Fruit fly (Drosophila melanogaster) whole organism, embryonic: ENCODE results near the gene TyrRS.
A peak's percentile ranks its signal among the peaks of the same experiment; 100 is the strongest.

Source experiments
- ATbp ChIP-seq: fragments of 200-800 bp; sonication (Bioruptor generic); optimal IDR thresholded peaks from 2 replicates; lab custom pipeline; 2017; ENCODE audit warnings: missing biosample characterization, mild to moderate bottlenecking, missing genetic modification characterization, missing genetic modification reagents
- Awh ChIP-seq: fragments of 200-800 bp; sonication (Bioruptor generic); IDR thresholded peaks from 2 replicates; pipeline ENCODE4, ENCODE4 v1.3.6; 2022; ENCODE audit warnings: missing biosample characterization, missing genetic modification characterization
- BEAF-32 ChIP-seq: fragments of 200-800 bp; sonication (Bioruptor generic); optimal IDR thresholded peaks from 3 replicates; lab custom pipeline; 2017; ENCODE audit warnings: missing biosample characterization, missing genetic modification characterization, mild to moderate bottlenecking, moderate library complexity, missing genetic modification reagents
- Blimp-1 ChIP-seq: fragments of 200-800 bp; sonication (Bioruptor generic); optimal IDR thresholded peaks from 3 replicates; lab custom pipeline; 2018; ENCODE audit warnings: missing biosample characterization, missing genetic modification characterization, mild to moderate bottlenecking, moderate library complexity, missing genetic modification reagents
- CG10267 ChIP-seq: fragments of 200-800 bp; sonication (Bioruptor generic); optimal IDR thresholded peaks from 2 replicates; lab custom pipeline; 2018; ENCODE audit warnings: missing biosample characterization, mild to moderate bottlenecking, missing genetic modification characterization, moderate library complexity
- CG11504 ChIP-seq: fragments of 200-800 bp; sonication (Bioruptor generic); optimal IDR thresholded peaks from 3 replicates; lab custom pipeline; 2019; ENCODE audit warnings: missing biosample characterization, mild to moderate bottlenecking, missing genetic modification characterization, moderate library complexity
- CG12659 ChIP-seq: fragments of 200-800 bp; sonication (Bioruptor generic); optimal IDR thresholded peaks from 3 replicates; lab custom pipeline; 2017; ENCODE audit warnings: mild to moderate bottlenecking, missing biosample characterization, missing genetic modification reagents, missing genetic modification characterization
- CG13424 ChIP-seq: fragments of 200-800 bp; sonication (Bioruptor generic); optimal IDR thresholded peaks from 2 replicates; lab custom pipeline; 2019; ENCODE audit warnings: missing biosample characterization, mild to moderate bottlenecking, missing genetic modification characterization, moderate library complexity
- CG1529 ChIP-seq: fragments of 200-800 bp; sonication (Bioruptor generic); optimal IDR thresholded peaks from 3 replicates; lab custom pipeline; 2018; ENCODE audit warnings: missing biosample characterization, missing genetic modification characterization
- CG1603 ChIP-seq: fragments of 200-800 bp; sonication (Bioruptor generic); optimal IDR thresholded peaks from 2 replicates; lab custom pipeline; 2019; ENCODE audit warnings: missing biosample characterization, mild to moderate bottlenecking, missing genetic modification characterization, moderate library complexity
- CG18011 ChIP-seq: fragments of 200-800 bp; sonication (Bioruptor generic); optimal IDR thresholded peaks from 2 replicates; lab custom pipeline; 2017; ENCODE audit warnings: missing biosample characterization, missing genetic modification characterization, mild to moderate bottlenecking, moderate library complexity, missing genotype
- CG18262 ChIP-seq: fragments of 200-800 bp; optimal IDR thresholded peaks from 3 replicates; lab custom pipeline; 2019; ENCODE audit warnings: missing biosample characterization, mild to moderate bottlenecking, missing genetic modification characterization, moderate library complexity
- CG2678 ChIP-seq: fragments of 200-800 bp; sonication (Bioruptor generic); optimal IDR thresholded peaks from 3 replicates; lab custom pipeline; 2019; ENCODE audit warnings: missing biosample characterization, mild to moderate bottlenecking, missing genetic modification characterization, moderate library complexity
- CG4424 ChIP-seq: fragments of 200-800 bp; sonication (Bioruptor generic); optimal IDR thresholded peaks from 3 replicates; lab custom pipeline; 2016; ENCODE audit warnings: missing biosample characterization, missing genetic modification characterization
- CG4730 ChIP-seq: fragments of 200-800 bp; sonication (Bioruptor generic); IDR thresholded peaks from 2 replicates; pipeline ENCODE4 v1.3.6; 2022; ENCODE audit warnings: missing biosample characterization, missing genetic modification characterization
- CG4820 ChIP-seq: fragments of 200-800 bp; sonication (Bioruptor generic); optimal IDR thresholded peaks from 3 replicates; lab custom pipeline; 2016; ENCODE audit warnings: missing biosample characterization, missing genetic modification characterization
- CG6791 ChIP-seq: fragments of 200-800 bp; sonication (Bioruptor generic); IDR thresholded peaks from 3 replicates; pipeline ENCODE4 v1.3.6; 2022; ENCODE audit warnings: missing biosample characterization, missing genetic modification characterization; ENCODE audit not compliant: partially characterized antibody
- CG7839 ChIP-seq: fragments of 200-800 bp; sonication (Bioruptor generic); optimal IDR thresholded peaks from 3 replicates; lab custom pipeline; 2018; ENCODE audit warnings: missing biosample characterization, mild to moderate bottlenecking, missing genetic modification characterization, moderate library complexity
- CG8944 ChIP-seq: fragments of 200-800 bp; sonication (Bioruptor generic); optimal IDR thresholded peaks from 3 replicates; lab custom pipeline; 2016; ENCODE audit warnings: missing biosample characterization, missing genetic modification characterization
- CG9437 ChIP-seq: fragments of 200-800 bp; sonication (Bioruptor generic); optimal IDR thresholded peaks from 2 replicates; lab custom pipeline; 2018; ENCODE audit warnings: missing biosample characterization, mild to moderate bottlenecking, missing genetic modification characterization
- Camta ChIP-seq: fragments of 200-800 bp; sonication (Bioruptor generic); optimal IDR thresholded peaks from 2 replicates; lab custom pipeline; 2016; ENCODE audit warnings: missing biosample characterization, missing genetic modification characterization
- Dad ChIP-seq: fragments of 200-800 bp; sonication (Bioruptor generic); optimal IDR thresholded peaks from 3 replicates; lab custom pipeline; 2016; ENCODE audit warnings: missing biosample characterization, missing genetic modification characterization
- Dll ChIP-seq: fragments of 200-800 bp; sonication (Bioruptor generic); IDR thresholded peaks from 4 replicates; pipeline ENCODE4 v1.3.6; 2022; ENCODE audit warnings: missing biosample characterization, missing genetic modification characterization; ENCODE audit not compliant: partially characterized antibody
- E2f2 ChIP-seq: fragments of 200-800 bp; sonication (Bioruptor generic); IDR thresholded peaks from 2 replicates; pipeline ENCODE4 v1.3.6; 2022; ENCODE audit warnings: missing biosample characterization, missing genetic modification characterization
- Gug ChIP-seq: fragments of 200-800 bp; sonication (Bioruptor generic); IDR thresholded peaks from 4 replicates; pipeline ENCODE4 v1.3.6; 2022; ENCODE audit warnings: missing biosample characterization, missing genetic modification characterization
- H15 ChIP-seq: fragments of 200-800 bp; sonication (Bioruptor generic); IDR thresholded peaks from 3 replicates; pipeline ENCODE4 v1.3.6; 2022; ENCODE audit warnings: missing biosample characterization, missing genetic modification characterization
- HHEX ChIP-seq: fragments of 200-800 bp; sonication (Bioruptor generic); optimal IDR thresholded peaks from 3 replicates; lab custom pipeline; 2017; ENCODE audit warnings: missing biosample characterization, mild to moderate bottlenecking, missing genetic modification characterization, missing genetic modification reagents
- HLHmδ ChIP-seq: fragments of 200-800 bp; sonication (Bioruptor generic); optimal IDR thresholded peaks from 2 replicates; lab custom pipeline; 2018; ENCODE audit warnings: missing biosample characterization, mild to moderate bottlenecking, missing genetic modification characterization, moderate library complexity
- Med ChIP-seq: fragments of 200-800 bp; sonication (Bioruptor generic); peaks from one replicate; lab custom pipeline; 2016; ENCODE audit warnings: missing biosample characterization, missing genetic modification characterization, mild to moderate bottlenecking, inconsistent platforms, moderate library complexity
- Mrtf ChIP-seq: fragments of 200-800 bp; sonication (Bioruptor generic); IDR thresholded peaks from 3 replicates; pipeline ENCODE4 v1.3.6; 2022; ENCODE audit warnings: missing biosample characterization, missing genetic modification characterization
- Scr ChIP-seq: fragments of 200-800 bp; sonication (Bioruptor generic); IDR thresholded peaks from 2 replicates; pipeline ENCODE4 v1.3.6; 2022; ENCODE audit warnings: missing biosample characterization, missing genetic modification characterization; ENCODE audit not compliant: partially characterized antibody
- bbx ChIP-seq: fragments of 200-800 bp; sonication (Bioruptor generic); IDR thresholded peaks from 2 replicates; pipeline ENCODE4 v1.3.6; 2022; ENCODE audit warnings: missing biosample characterization, missing genetic modification characterization; ENCODE audit not compliant: partially characterized antibody
- cato ChIP-seq: fragments of 200-800 bp; sonication (Bioruptor generic); optimal IDR thresholded peaks from 2 replicates; lab custom pipeline; 2016; ENCODE audit warnings: missing biosample characterization, missing genetic modification characterization, borderline replicate concordance
- danr ChIP-seq: fragments of 200-800 bp; sonication (Bioruptor generic); IDR thresholded peaks from 2 replicates; pipeline ENCODE4 v1.3.6; 2022; ENCODE audit warnings: missing biosample characterization, missing genetic modification characterization
- dmrt99B ChIP-seq: fragments of 200-800 bp; sonication (Bioruptor generic); optimal IDR thresholded peaks from 2 replicates; lab custom pipeline; 2018; ENCODE audit warnings: missing biosample characterization, mild to moderate bottlenecking, missing genetic modification characterization, moderate library complexity
- dpn ChIP-seq, 2 experiments: fragments of 200-800 bp; sonication (Bioruptor generic); optimal IDR thresholded peaks; 3 replicates each; lab custom pipeline; 2016; ENCODE audit warnings: missing biosample characterization in 2 of 2, missing genetic modification characterization in 2 of 2
- fru ChIP-seq: fragments of >200 bp; optimal IDR thresholded peaks from 2 replicates; lab custom pipeline; 2017
- grau ChIP-seq: fragments of 200-800 bp; optimal IDR thresholded peaks from 3 replicates; lab custom pipeline; 2019; ENCODE audit warnings: missing biosample characterization, mild to moderate bottlenecking, missing genetic modification characterization, moderate library complexity
- mirr ChIP-seq: fragments of 200-800 bp; sonication (Bioruptor generic); optimal IDR thresholded peaks from 3 replicates; lab custom pipeline; 2018; ENCODE audit warnings: missing biosample characterization, mild to moderate bottlenecking, missing genetic modification characterization
- peb ChIP-seq: fragments of 200-800 bp; sonication (Bioruptor generic); IDR thresholded peaks from 2 replicates; pipeline ENCODE4 v1.3.6; 2022; ENCODE audit warnings: missing biosample characterization, missing genetic modification characterization
- pho ChIP-seq: fragments of 200-800 bp; sonication (Bioruptor generic); optimal IDR thresholded peaks from 2 replicates; lab custom pipeline; 2016; ENCODE audit warnings: missing biosample characterization, missing genetic modification characterization
- sc ChIP-seq, 3 experiments: fragments of >200 bp in 2 of 3; fragments of 200-800 bp in 1 of 3; sonication (Bioruptor generic) in 1 of 3; optimal IDR thresholded peaks; 2 replicates in 2 of 3; 3 replicates in 1 of 3; lab custom pipeline; 2017; ENCODE audit warnings: mild to moderate bottlenecking in 1 of 3, missing biosample characterization in 1 of 3, missing genetic modification characterization in 1 of 3, missing genetic modification reagents in 1 of 3
- sna ChIP-seq: fragments of 200-800 bp; sonication (Bioruptor generic); IDR thresholded peaks from 2 replicates; pipeline ENCODE4 v1.3.6; 2022; ENCODE audit warnings: missing biosample characterization, missing genetic modification characterization; ENCODE audit not compliant: partially characterized antibody
- ssp ChIP-seq: fragments of 200-800 bp; sonication (Bioruptor generic); IDR thresholded peaks from 2 replicates; pipeline ENCODE4 v1.3.6; 2022; ENCODE audit warnings: missing biosample characterization, missing genetic modification characterization
- zfh1 ChIP-seq: fragments of 200-800 bp; sonication (Bioruptor generic); IDR thresholded peaks from 3 replicates; pipeline ENCODE4 v1.3.6; 2022; ENCODE audit warnings: missing biosample characterization, missing genetic modification characterization

TyrRS gene

DNA sequence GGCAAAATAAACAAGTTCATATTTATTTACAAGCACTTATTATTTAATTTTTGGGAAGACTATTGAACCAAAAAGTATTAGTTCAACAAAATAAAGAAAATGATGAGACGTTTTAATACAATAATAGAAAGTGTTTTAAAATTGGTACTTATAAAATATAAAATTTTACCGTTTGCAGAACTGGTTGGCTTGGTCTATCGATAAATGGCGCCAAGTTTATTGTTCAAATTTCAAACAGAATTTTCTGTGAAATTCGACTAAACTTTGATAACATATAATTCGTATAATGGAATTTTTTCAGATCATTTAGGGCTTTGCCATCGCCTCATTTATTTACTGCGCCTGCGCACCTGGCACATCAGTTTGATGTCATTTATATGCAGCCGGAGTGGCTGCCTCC lies 28.3 kb downstream of the TyrRS start (continued):
- TF ChIP-seq CG6791 (GFP tag; lab: Robert Waterston, UW) (no peak), sc (optimal IDR thresholded peaks at IDR 0.05; lab: Kevin White, UChicago) (no peak), sc (GFP tag; optimal IDR thresholded peaks at IDR 0.05; lab: Kevin White, UChicago) (no peak), Scr (GFP tag; lab: Robert Waterston, UW) (no peak), peb (GFP tag; lab: Robert Waterston, UW) (no peak), E2f2 (GFP tag; lab: Robert Waterston, UW) (peak; percentile 88), Dll (0 out of 4 replicates have a peak, but pooled peaks have one; percentile 35), sna (GFP tag; lab: Robert Waterston, UW) (no peak; the same call in 1 of the 2 replicates), CG10267 (tag; lab: Kevin White, UChicago) (peak; percentile 86), pho (no peak), cato (no peak)

DNA sequence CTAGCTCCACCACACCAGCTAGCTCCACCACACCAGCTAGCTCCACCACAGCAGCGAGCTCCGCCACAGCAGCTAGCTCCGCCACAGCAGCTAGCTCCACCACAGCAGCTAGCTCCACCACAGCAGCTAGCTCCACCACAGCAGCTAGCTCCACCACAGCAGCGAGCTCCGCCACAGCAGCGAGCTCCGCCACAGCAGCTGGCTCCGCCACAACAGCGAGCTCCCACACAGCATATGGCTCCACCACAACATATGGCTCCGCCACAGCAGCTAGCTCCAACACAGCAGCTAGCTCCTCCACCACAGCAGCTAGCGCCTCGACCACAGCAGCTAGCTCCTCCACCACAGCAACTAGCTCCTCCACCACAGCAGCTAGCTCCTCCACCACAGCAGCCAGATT lies 30.8 kb downstream of the TyrRS start:
- peak; percentile 74 for TF ChIP-seq Med (GFP tag; lab: Kevin White, UChicago)
- TF ChIP-seq CG18011 (GFP tag; lab: Kevin White, UChicago): peak; percentile 92
- TF ChIP-seq danr (GFP tag; lab: Robert Waterston, UW): peak; percentile 13; the same call in 1 of the 2 replicates
- TF ChIP-seq, all 482 proteins: peak for 3; not testable (repeated sequence) for 479

DNA sequence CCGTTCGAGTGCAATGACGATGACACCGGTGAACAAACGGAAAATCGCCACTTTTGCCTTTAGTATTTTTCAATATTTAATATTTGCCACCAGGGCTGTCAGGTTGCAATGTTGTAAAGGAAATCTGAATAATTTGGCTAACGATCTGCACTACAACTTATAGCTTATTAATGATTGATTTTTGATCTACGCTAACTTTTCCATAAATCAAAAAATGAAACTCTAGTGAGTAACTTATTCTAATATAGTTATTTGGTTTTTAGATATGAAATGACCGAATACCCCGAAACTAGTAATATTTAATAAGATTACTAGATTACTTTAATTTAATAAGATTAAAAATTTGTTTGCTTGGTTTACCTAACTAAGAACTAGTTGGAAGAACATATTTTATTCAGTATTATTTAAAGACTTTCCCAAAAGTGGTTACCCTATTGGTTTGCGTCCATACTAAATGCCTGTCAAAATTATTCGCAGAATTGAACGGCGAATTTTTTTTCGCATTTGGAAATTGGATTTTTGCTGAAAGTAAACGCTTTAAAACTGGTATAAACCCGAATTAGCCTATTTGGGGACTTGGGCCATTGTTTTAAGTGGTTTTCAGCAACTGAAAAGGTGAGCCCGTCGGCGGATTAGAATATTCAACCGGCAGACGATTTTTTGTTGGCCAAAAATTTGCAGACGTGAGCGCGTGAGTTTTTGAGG lies 33.1 kb downstream of the TyrRS start, which contains the start of the genes Agpat3 and RAF2:
TSS of gene Agpat3 (minus strand) at position 78 of the 705 bp plus-strand sequence.
TSS of gene RAF2 (plus strand) at position 448 of the 705 bp plus-strand sequence.
- peak; percentile 50 for TF ChIP-seq CG2678 (tag; lab: Kevin White, UChicago)
- no peak for TF ChIP-seq bbx (GFP tag; lab: Robert Waterston, UW)
- no peak for TF ChIP-seq fru (lab: Kevin White, UChicago)
- TF ChIP-seq H15: 0 out of 3 replicates have a peak, but pooled peaks have one; percentile 13
- TF ChIP-seq CG13424 (tag; lab: Kevin White, UChicago): peak; percentile 49
- peak; percentile 16 for TF ChIP-seq Dad
- peak; percentile 54 for TF ChIP-seq grau
- peak; percentile 28 for TF ChIP-seq CG4424 (GFP tag; lab: Kevin White, UChicago)
- no peak for TF ChIP-seq ATbp
- TF ChIP-seq dpn (GFP tag; optimal IDR thresholded peaks at IDR 0.05; lab: Kevin White, UChicago): peak in 1 of 2 experiments; percentile 43
- peak; percentile 65 for TF ChIP-seq CG11504 (tag; lab: Kevin White, UChicago)
- TF ChIP-seq CG18262 (tag; lab: Kevin White, UChicago): peak; percentile 50
- TF ChIP-seq Awh: no peak
- no peak for TF ChIP-seq HHEX (GFP tag; lab: Kevin White, UChicago)
- peak; percentile 58 for TF ChIP-seq CG12659
- peak; percentile 85 for TF ChIP-seq ssp (GFP tag; lab: Robert Waterston, UW)
- no peak for TF ChIP-seq HLHmδ
- peak; percentile 37 for TF ChIP-seq dmrt99B (tag; lab: Kevin White, UChicago)
- TF ChIP-seq zfh1 (GFP tag; lab: Robert Waterston, UW): peak; percentile 48; the same call in 1 of the 3 replicates
- TF ChIP-seq CG1529: no peak
- peak; percentile 57 for TF ChIP-seq CG7839
- TF ChIP-seq mirr (GFP tag; lab: Kevin White, UChicago): no peak
- peak; percentile 25 for TF ChIP-seq Blimp-1
- peak; percentile 6 for TF ChIP-seq Camta
- peak; percentile 17 for TF ChIP-seq CG1603 (tag; lab: Kevin White, UChicago)
- peak; percentile 11; the same call in 1 of the 2 replicates for TF ChIP-seq CG4730 (GFP tag; lab: Robert Waterston, UW)
- TF ChIP-seq Gug (GFP tag; lab: Robert Waterston, UW): peak; percentile 31; the same call in 1 of the 4 replicates
- TF ChIP-seq Med (GFP tag; lab: Kevin White, UChicago): peak; percentile 82
- TF ChIP-seq CG9437: peak; percentile 42
- peak; percentile 37 for TF ChIP-seq BEAF-32 (GFP tag; lab: Kevin White, UChicago)
- peak; percentile 22 for TF ChIP-seq CG4820 (GFP tag; lab: Kevin White, UChicago)
- TF ChIP-seq Mrtf (GFP tag; lab: Robert Waterston, UW): no peak
- TF ChIP-seq CG8944 (GFP tag; lab: Kevin White, UChicago): peak; percentile 6
